Worm (Caenorhabditis elegans) whole organism, midembryonic: ENCODE measurements around the gene C25A8.2.

ENCODE experiments used
- flt-1 ChIP-seq: fragments of 200-800 bp; sonication (Bioruptor generic); IDR thresholded peaks from 2 replicates; pipeline ENCODE4 v1.3.6; 2022; ENCODE audit warnings: missing genetic modification characterization, missing compliant biosample characterization
- klf-2 ChIP-seq: fragments of 200-800 bp; sonication (Bioruptor generic); conservative IDR thresholded peaks from 2 replicates; pipeline ENCODE4 v1.3.6; 2022; ENCODE audit warnings: missing genetic modification reagents, missing genetic modification characterization, missing compliant biosample characterization
- tab-1 ChIP-seq: fragments of 200-800 bp; sonication (Bioruptor generic); IDR thresholded peaks from 2 replicates; pipeline ENCODE4 v1.3.6; 2022; ENCODE audit warnings: missing genetic modification characterization, missing compliant biosample characterization

ce11 chrIV:6997918-6998317 lies 11.7 kb upstream of the C25A8.2 start:
- TF ChIP-seq flt-1 (GFP tag; lab: Robert Waterston, UW) (no peak), klf-2 (GFP tag; lab: Robert Waterston, UW) (no peak), tab-1 (no peak)
